Worm (Caenorhabditis elegans) whole organism, late embryonic: ENCODE data around the gene twk-40.

Experiments used
- C08G9.2 ChIP-seq: sonication (generic microtip); optimal IDR thresholded peaks from 2 replicates; lab custom pipeline; 2016; ENCODE audit warnings: mild to moderate bottlenecking, missing genetic modification characterization, moderate library complexity, missing compliant biosample characterization
- C38D4.7 ChIP-seq: fragments of 200-800 bp; sonication (Bioruptor generic); optimal IDR thresholded peaks from 2 replicates; lab custom pipeline; 2018; ENCODE audit warnings: mild to moderate bottlenecking, missing genetic modification characterization, moderate library complexity, missing compliant biosample characterization
- K09A11.1 ChIP-seq: sonication (generic microtip); optimal IDR thresholded peaks from 2 replicates; lab custom pipeline; 2017; ENCODE audit warnings: antibody characterized with exemption, mild to moderate bottlenecking, missing genetic modification characterization, missing compliant biosample characterization; ENCODE audit not compliant: insufficient read depth
- Y22D7AL.16 ChIP-seq: sonication (generic microtip); optimal IDR thresholded peaks from 2 replicates; lab custom pipeline; 2016; ENCODE audit warnings: missing genetic modification characterization, missing compliant biosample characterization
- ahr-1 ChIP-seq: sonication (generic microtip); optimal IDR thresholded peaks from 2 replicates; lab custom pipeline; 2016; ENCODE audit warnings: missing genetic modification characterization, missing compliant biosample characterization
- ceh-14 ChIP-seq: sonication (generic microtip); optimal IDR thresholded peaks from 2 replicates; lab custom pipeline; 2016; ENCODE audit warnings: missing genotype, missing genetic modification characterization, missing compliant biosample characterization
- ceh-18 ChIP-seq: sonication (generic microtip); optimal IDR thresholded peaks from 2 replicates; lab custom pipeline; 2016; ENCODE audit warnings: missing genetic modification characterization, missing compliant biosample characterization
- ceh-19 ChIP-seq: fragments of 200-800 bp; sonication (Bioruptor generic); optimal IDR thresholded peaks from 2 replicates; lab custom pipeline; 2018; ENCODE audit warnings: mild to moderate bottlenecking, missing genetic modification characterization, missing compliant biosample characterization
- ceh-22 ChIP-seq: sonication (generic microtip); optimal IDR thresholded peaks from 2 replicates; lab custom pipeline; 2017; ENCODE audit warnings: missing biosample characterization, missing genetic modification characterization
- ceh-30 ChIP-seq: fragments of 150-350 bp; optimal IDR thresholded peaks from 2 replicates; lab custom pipeline; 2014; ENCODE audit warnings: missing biosample characterization, missing genetic modification characterization
- ceh-31 ChIP-seq: sonication (generic microtip); optimal IDR thresholded peaks from 2 replicates; lab custom pipeline; 2016; ENCODE audit warnings: missing genetic modification characterization, missing compliant biosample characterization
- ceh-34 ChIP-seq: sonication (generic microtip); optimal IDR thresholded peaks from 2 replicates; lab custom pipeline; 2016; ENCODE audit warnings: mild to moderate bottlenecking, missing genetic modification characterization, missing compliant biosample characterization
- ceh-45 ChIP-seq: fragments of 200-800 bp; sonication (Bioruptor generic); IDR thresholded peaks from 2 replicates; pipeline ENCODE4 v1.3.6; 2022; ENCODE audit warnings: missing genetic modification reagents, missing genetic modification characterization, missing compliant biosample characterization
- ceh-6 ChIP-seq: fragments of 200-800 bp; sonication (Bioruptor generic); optimal IDR thresholded peaks from 2 replicates; lab custom pipeline; 2018; ENCODE audit warnings: mild to moderate bottlenecking, missing genetic modification characterization, missing compliant biosample characterization
- che-1 ChIP-seq: sonication (generic microtip); optimal IDR thresholded peaks from 2 replicates; lab custom pipeline; 2016; ENCODE audit warnings: mild to moderate bottlenecking, missing genetic modification characterization, missing compliant biosample characterization
- dve-1 ChIP-seq: sonication (generic microtip); optimal IDR thresholded peaks from 2 replicates; lab custom pipeline; 2017; ENCODE audit warnings: antibody characterized with exemption, mild to moderate bottlenecking, missing genetic modification characterization, missing compliant biosample characterization
- elt-2 ChIP-seq: sonication (generic microtip); optimal IDR thresholded peaks from 2 replicates; lab custom pipeline; 2016; ENCODE audit warnings: missing genetic modification reagents, missing genetic modification characterization, missing compliant biosample characterization
- elt-4 ChIP-seq: sonication (generic microtip); optimal IDR thresholded peaks from 2 replicates; lab custom pipeline; 2016; ENCODE audit warnings: missing genetic modification characterization, missing compliant biosample characterization
- fax-1 ChIP-seq: sonication (generic microtip); optimal IDR thresholded peaks from 2 replicates; lab custom pipeline; 2016; ENCODE audit warnings: missing genotype, missing genetic modification characterization, missing compliant biosample characterization
- gmeb-2 ChIP-seq: sonication (generic microtip); optimal IDR thresholded peaks from 2 replicates; lab custom pipeline; 2016; ENCODE audit warnings: missing genetic modification characterization, inconsistent platforms, missing compliant biosample characterization
- hlh-15 ChIP-seq: sonication (generic microtip); optimal IDR thresholded peaks from 2 replicates; lab custom pipeline; 2016; ENCODE audit warnings: missing genetic modification characterization, missing compliant biosample characterization
- hlh-30 ChIP-seq: sonication (generic microtip); optimal IDR thresholded peaks from 2 replicates; lab custom pipeline; 2017; ENCODE audit warnings: antibody characterized with exemption, missing genetic modification characterization, missing compliant biosample characterization; ENCODE audit not compliant: insufficient read depth
- hlh-6 ChIP-seq: sonication (generic microtip); optimal IDR thresholded peaks from 2 replicates; lab custom pipeline; 2016; ENCODE audit warnings: missing genotype, missing genetic modification characterization, missing compliant biosample characterization
- hlh-8 ChIP-seq: sonication (generic microtip); optimal IDR thresholded peaks from 2 replicates; lab custom pipeline; 2016; ENCODE audit warnings: missing genotype, missing genetic modification characterization, missing compliant biosample characterization
- lin-11 ChIP-seq: fragments of 200-800 bp; sonication (Bioruptor generic); optimal IDR thresholded peaks from 2 replicates; lab custom pipeline; 2018; ENCODE audit warnings: mild to moderate bottlenecking, missing genetic modification characterization, missing compliant biosample characterization
- madf-2 ChIP-seq: sonication (generic microtip); optimal IDR thresholded peaks from 2 replicates; lab custom pipeline; 2017; ENCODE audit warnings: missing genetic modification characterization, missing compliant biosample characterization
- odd-2 ChIP-seq: sonication (generic microtip); optimal IDR thresholded peaks from 2 replicates; lab custom pipeline; 2017; ENCODE audit warnings: antibody characterized with exemption, mild to moderate bottlenecking, missing genetic modification characterization, missing compliant biosample characterization
- pha-2 ChIP-seq: sonication (generic microtip); optimal IDR thresholded peaks from 2 replicates; lab custom pipeline; 2017; ENCODE audit warnings: mild to moderate bottlenecking, missing genetic modification characterization, missing compliant biosample characterization
- ref-2 ChIP-seq: sonication (generic microtip); optimal IDR thresholded peaks from 2 replicates; lab custom pipeline; 2016; ENCODE audit warnings: missing genetic modification characterization, missing compliant biosample characterization
- sdc-2 ChIP-seq: sonication (generic microtip); optimal IDR thresholded peaks from 2 replicates; lab custom pipeline; 2016; ENCODE audit warnings: missing genotype, missing genetic modification characterization, missing compliant biosample characterization
- sox-4 ChIP-seq: sonication (generic microtip); optimal IDR thresholded peaks from 2 replicates; lab custom pipeline; 2017; ENCODE audit warnings: mild to moderate bottlenecking, missing genetic modification characterization, inconsistent platforms, missing compliant biosample characterization
- syd-9 ChIP-seq: sonication (generic microtip); optimal IDR thresholded peaks from 2 replicates; lab custom pipeline; 2016; ENCODE audit warnings: mild to moderate bottlenecking, missing genetic modification characterization, moderate library complexity, missing compliant biosample characterization
- tbx-7 ChIP-seq: sonication (generic microtip); optimal IDR thresholded peaks from 2 replicates; lab custom pipeline; 2016; ENCODE audit warnings: missing genotype, missing genetic modification characterization, missing compliant biosample characterization
- unc-3 ChIP-seq, 2 experiments: fragments of 200-800 bp in 1 of 2; sonication (Bioruptor generic) in 1 of 2; sonication (generic microtip) in 1 of 2; conservative IDR thresholded peaks in 1 of 2; optimal IDR thresholded peaks in 1 of 2; 2 replicates each; pipeline versions ENCODE4 v1.3.6 to Lab custom; 2016 to 2022; ENCODE audit warnings: missing compliant biosample characterization in 2 of 2, missing genetic modification characterization in 2 of 2, missing genetic modification reagents in 1 of 2
- unc-42 ChIP-seq: sonication (generic microtip); optimal IDR thresholded peaks from 2 replicates; lab custom pipeline; 2016; ENCODE audit warnings: missing genotype, missing genetic modification characterization, missing compliant biosample characterization
- unc-86 ChIP-seq: sonication (generic microtip); optimal IDR thresholded peaks from 2 replicates; lab custom pipeline; 2016; ENCODE audit warnings: missing genetic modification characterization, missing compliant biosample characterization
- zip-5 ChIP-seq: sonication (generic microtip); optimal IDR thresholded peaks from 2 replicates; lab custom pipeline; 2016; ENCODE audit warnings: missing genetic modification characterization, missing compliant biosample characterization
- ztf-16 ChIP-seq: sonication (generic microtip); optimal IDR thresholded peaks from 2 replicates; lab custom pipeline; 2017; ENCODE audit warnings: missing genetic modification characterization, missing compliant biosample characterization

Gene twk-40

DNA sequence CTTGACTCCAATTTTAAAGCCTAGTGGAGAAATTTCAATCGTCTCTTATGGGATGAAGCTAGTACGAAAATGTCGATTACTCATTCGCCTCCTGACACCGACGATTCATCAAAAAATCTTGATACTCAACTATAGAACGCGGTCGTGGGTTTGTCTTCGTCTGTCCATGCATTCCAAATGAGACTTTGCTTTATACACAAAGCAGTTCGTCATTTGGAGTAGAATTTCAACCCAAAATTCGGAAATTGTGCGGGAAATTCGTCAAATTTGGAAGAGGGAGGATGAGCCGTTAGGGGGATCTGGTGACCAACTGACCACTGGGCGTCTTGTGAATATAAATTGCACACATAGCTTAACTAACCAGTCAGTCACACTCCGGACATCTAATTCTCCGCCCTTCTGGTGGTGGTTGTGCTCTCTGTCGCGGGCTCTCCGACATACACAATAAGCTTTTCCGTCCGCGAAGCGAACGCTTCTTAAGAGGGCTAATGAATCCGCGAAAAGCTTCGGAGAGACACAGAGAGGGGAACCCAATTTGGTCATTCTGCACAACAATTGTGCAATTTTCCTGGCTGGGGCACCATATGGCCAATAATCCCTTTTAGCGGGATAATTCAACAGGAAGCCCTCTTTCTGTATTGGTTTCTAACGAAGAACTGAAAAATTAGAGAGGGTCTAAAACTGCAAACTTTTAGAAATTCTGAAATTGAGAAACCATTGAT lies 33.0 kb upstream of the twk-40 start:
- no peak for TF ChIP-seq C08G9.2 (tag; lab: Kevin White, UChicago)
- peak; percentile 90 for TF ChIP-seq unc-42 (tag; lab: Kevin White, UChicago)
- TF ChIP-seq Y22D7AL.16 (tag; lab: Kevin White, UChicago) = no peak
- no peak for TF ChIP-seq C38D4.7 (GFP tag; lab: Kevin White, UChicago)
- no peak for TF ChIP-seq unc-3 (GFP tag; conservative IDR thresholded peaks at IDR 0.05; lab: Robert Waterston, UW)
- TF ChIP-seq unc-3 (tag; optimal IDR thresholded peaks at IDR 0.05; lab: Kevin White, UChicago) = no peak
- peak; percentile 24 for TF ChIP-seq ceh-34 (tag; lab: Kevin White, UChicago)
- TF ChIP-seq madf-2 (tag; lab: Kevin White, UChicago) = no peak
- no peak for TF ChIP-seq lin-11 (tag; lab: Kevin White, UChicago)
- no peak for TF ChIP-seq ahr-1
- TF ChIP-seq sdc-2 = no peak
- no peak for TF ChIP-seq ceh-22 (tag; lab: Kevin White, UChicago)
- TF ChIP-seq gmeb-2 (tag; lab: Kevin White, UChicago) = no peak
- no peak for TF ChIP-seq ref-2 (tag; lab: Kevin White, UChicago)
- no peak for TF ChIP-seq fax-1 (tag; lab: Kevin White, UChicago)
- no peak for TF ChIP-seq hlh-8
- TF ChIP-seq unc-86 = no peak
- peak; percentile 34 for TF ChIP-seq ceh-19 (GFP tag; lab: Kevin White, UChicago)
- peak; percentile 7 for TF ChIP-seq sox-4 (tag; lab: Kevin White, UChicago)
- TF ChIP-seq hlh-30 = no peak
- TF ChIP-seq odd-2 = no peak
- 0 out of 2 replicates have a peak, but pooled peaks have one; percentile 19 for TF ChIP-seq ceh-45 (GFP tag; lab: Robert Waterston, UW)

DNA sequence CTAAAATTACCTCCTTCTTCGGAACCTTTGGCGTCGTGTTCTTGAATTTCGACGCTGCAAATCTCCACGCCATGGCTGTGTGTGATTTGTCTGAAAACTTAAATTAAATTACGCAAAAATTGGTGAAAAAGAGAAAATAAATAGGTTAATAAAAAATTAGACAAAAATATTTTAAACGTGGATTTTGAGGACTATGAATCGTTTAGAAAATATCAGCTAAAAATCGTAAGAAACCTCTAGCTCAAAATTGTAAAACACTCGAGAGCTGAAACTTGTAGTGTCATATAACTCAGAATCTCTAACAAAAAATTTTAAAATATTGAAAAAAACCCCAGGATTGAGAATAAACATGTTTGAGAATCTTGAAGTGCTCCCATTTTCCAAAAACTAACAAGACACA lies 31.7 kb upstream of the twk-40 start, which contains the start of gene pod-1:
TSS of gene pod-1 (minus strand) at position 101 of the 400 bp plus-strand sequence.
- TF ChIP-seq unc-42 (tag; lab: Kevin White, UChicago) = no peak
- no peak for TF ChIP-seq ceh-18 (tag; lab: Kevin White, UChicago)
- TF ChIP-seq ztf-16 (tag; lab: Kevin White, UChicago) = no peak
- no peak for TF ChIP-seq ceh-14 (tag; lab: Kevin White, UChicago)
- TF ChIP-seq ceh-31 (tag; lab: Kevin White, UChicago) = no peak
- TF ChIP-seq elt-2 = no peak
- TF ChIP-seq che-1 (tag; lab: Kevin White, UChicago) = no peak
- TF ChIP-seq unc-86 = no peak
- TF ChIP-seq zip-5 (tag; lab: Kevin White, UChicago) = no peak
- TF ChIP-seq unc-3 (GFP tag; conservative IDR thresholded peaks at IDR 0.05; lab: Robert Waterston, UW) = no peak
- TF ChIP-seq unc-3 (tag; optimal IDR thresholded peaks at IDR 0.05; lab: Kevin White, UChicago) = no peak
- no peak for TF ChIP-seq hlh-6 (tag; lab: Kevin White, UChicago)
- no peak for TF ChIP-seq hlh-15 (tag; lab: Kevin White, UChicago)
- TF ChIP-seq sdc-2 = no peak
- no peak for TF ChIP-seq ceh-6
- no peak for TF ChIP-seq tbx-7
- TF ChIP-seq dve-1 = no peak
- no peak for TF ChIP-seq elt-4 (tag; lab: Kevin White, UChicago)
- no peak for TF ChIP-seq K09A11.1 (tag; lab: Kevin White, UChicago)
- no peak for TF ChIP-seq syd-9 (tag; lab: Kevin White, UChicago)

DNA sequence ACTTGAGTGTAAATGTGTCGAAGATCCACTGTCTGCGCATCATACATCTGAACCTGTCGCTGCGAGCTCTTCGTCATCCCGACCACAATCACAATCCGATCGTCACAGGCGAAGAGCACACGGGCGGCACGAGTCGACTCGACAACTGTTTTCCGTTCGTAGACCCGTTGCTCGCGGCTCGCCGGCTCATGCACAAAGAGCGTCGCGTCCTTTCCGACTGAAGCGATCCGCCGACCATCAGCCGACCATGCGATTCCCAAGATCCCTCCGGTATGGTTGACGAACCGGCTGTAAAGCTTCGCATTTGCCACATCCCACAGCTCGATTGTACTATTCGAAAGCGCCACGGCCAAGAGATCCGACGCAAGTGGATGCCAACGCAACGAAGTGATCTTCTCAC lies 26.2 kb upstream of the twk-40 start:
- TF ChIP-seq hlh-15 (tag; lab: Kevin White, UChicago) (no peak), C38D4.7 (GFP tag; lab: Kevin White, UChicago) (no peak), Y22D7AL.16 (tag; lab: Kevin White, UChicago) (no peak), sdc-2 (no peak), sox-4 (tag; lab: Kevin White, UChicago) (no peak), ceh-30 (tag; lab: Kevin White, UChicago) (no peak), unc-86 (no peak), K09A11.1 (tag; lab: Kevin White, UChicago) (no peak), ceh-22 (tag; lab: Kevin White, UChicago) (no peak), pha-2 (tag; lab: Kevin White, UChicago) (no peak), C08G9.2 (tag; lab: Kevin White, UChicago) (no peak)
- TF ChIP-seq, all 69 proteins: peak for 0
